Fruit fly (Drosophila melanogaster) whole organism, adult: ENCODE results near the gene CG32100.

ENCODE experiments used
- CG11617 ChIP-seq: fragments of 200-800 bp; sonication (Bioruptor generic); optimal IDR thresholded peaks from 2 replicates; lab custom pipeline; 2017; ENCODE audit warnings: mild to moderate bottlenecking, missing biosample characterization, missing genetic modification reagents, missing genetic modification characterization
- CG12768 ChIP-seq: fragments of 200-800 bp; sonication (Bioruptor generic); optimal IDR thresholded peaks from 2 replicates; lab custom pipeline; 2017; ENCODE audit warnings: missing biosample characterization, missing genetic modification characterization, mild to moderate bottlenecking, moderate library complexity, missing genetic modification reagents
- CG14711 ChIP-seq: fragments of 200-800 bp; sonication (Bioruptor generic); optimal IDR thresholded peaks from 2 replicates; lab custom pipeline; 2018; ENCODE audit warnings: missing biosample characterization, mild to moderate bottlenecking, missing genetic modification characterization, moderate library complexity
- CG1620 ChIP-seq: fragments of 200-800 bp; sonication (Bioruptor generic); optimal IDR thresholded peaks from 2 replicates; lab custom pipeline; 2016; ENCODE audit warnings: missing biosample characterization, missing genetic modification characterization
- CG33017 ChIP-seq: fragments of 200-800 bp; sonication (Bioruptor generic); optimal IDR thresholded peaks from 2 replicates; lab custom pipeline; 2018; ENCODE audit warnings: missing biosample characterization, mild to moderate bottlenecking, missing genetic modification characterization, moderate library complexity
- CG5204 ChIP-seq: fragments of 200-800 bp; sonication (Bioruptor generic); optimal IDR thresholded peaks from 2 replicates; lab custom pipeline; 2016; ENCODE audit warnings: missing biosample characterization, missing genetic modification characterization
- CG7045 ChIP-seq: fragments of 200-800 bp; sonication (Bioruptor generic); optimal IDR thresholded peaks from 2 replicates; lab custom pipeline; 2017; ENCODE audit warnings: missing biosample characterization, mild to moderate bottlenecking, missing genetic modification characterization
- CG7101 ChIP-seq: fragments of 200-800 bp; sonication (Bioruptor generic); optimal IDR thresholded peaks from 2 replicates; lab custom pipeline; 2018; ENCODE audit warnings: missing biosample characterization, mild to moderate bottlenecking, missing genetic modification characterization, moderate library complexity
- Clk ChIP-seq: fragments of 200-800 bp; sonication (Bioruptor generic); optimal IDR thresholded peaks from 2 replicates; lab custom pipeline; 2017; ENCODE audit warnings: missing biosample characterization, missing genetic modification characterization
- Crg-1 ChIP-seq: fragments of 200-800 bp; sonication (Bioruptor generic); optimal IDR thresholded peaks from 2 replicates; lab custom pipeline; 2016; ENCODE audit warnings: missing biosample characterization, missing genetic modification characterization
- Hr96 ChIP-seq: fragments of 200-800 bp; sonication (Bioruptor generic); optimal IDR thresholded peaks from 2 replicates; lab custom pipeline; 2016; ENCODE audit warnings: missing biosample characterization, missing genetic modification characterization
- Mnt ChIP-seq: fragments of 200-800 bp; sonication (Bioruptor generic); optimal IDR thresholded peaks from 2 replicates; lab custom pipeline; 2016; ENCODE audit warnings: missing biosample characterization, mild to moderate bottlenecking, missing genetic modification characterization
- bab1 ChIP-seq: fragments of 200-800 bp; sonication (Bioruptor generic); optimal IDR thresholded peaks from 3 replicates; lab custom pipeline; 2019; ENCODE audit warnings: missing biosample characterization, mild to moderate bottlenecking, missing genetic modification characterization, moderate library complexity
- cic ChIP-seq: fragments of 200-800 bp; sonication (Bioruptor generic); optimal IDR thresholded peaks from 2 replicates; lab custom pipeline; 2017; ENCODE audit warnings: missing biosample characterization, mild to moderate bottlenecking, missing genetic modification characterization, moderate library complexity
- cnc ChIP-seq, 2 experiments: fragments of >200 bp; optimal IDR thresholded peaks; 2 replicates each; lab custom pipeline; 2017
- kay ChIP-seq: fragments of 200-800 bp; sonication (Bioruptor generic); peaks from one replicate; lab custom pipeline; 2016; ENCODE audit warnings: missing biosample characterization, missing genetic modification characterization, borderline replicate concordance
- ovo ChIP-seq: fragments of 200-800 bp; sonication (Bioruptor generic); optimal IDR thresholded peaks from 2 replicates; lab custom pipeline; 2016; ENCODE audit warnings: missing biosample characterization, missing genetic modification characterization
- pad ChIP-seq: fragments of 200-800 bp; sonication (Bioruptor generic); optimal IDR thresholded peaks from 3 replicates; lab custom pipeline; 2017; ENCODE audit warnings: missing biosample characterization, missing genetic modification characterization, mild to moderate bottlenecking, moderate library complexity, missing genetic modification reagents
- tj ChIP-seq: fragments of 200-800 bp; sonication (Bioruptor generic); optimal IDR thresholded peaks from 3 replicates; lab custom pipeline; 2017; ENCODE audit warnings: missing biosample characterization, mild to moderate bottlenecking, missing genetic modification characterization, moderate library complexity
- toe ChIP-seq: fragments of 200-800 bp; sonication (Bioruptor generic); optimal IDR thresholded peaks from 2 replicates; lab custom pipeline; 2016; ENCODE audit warnings: missing biosample characterization, missing genetic modification characterization

The CG32100 gene

DNA sequence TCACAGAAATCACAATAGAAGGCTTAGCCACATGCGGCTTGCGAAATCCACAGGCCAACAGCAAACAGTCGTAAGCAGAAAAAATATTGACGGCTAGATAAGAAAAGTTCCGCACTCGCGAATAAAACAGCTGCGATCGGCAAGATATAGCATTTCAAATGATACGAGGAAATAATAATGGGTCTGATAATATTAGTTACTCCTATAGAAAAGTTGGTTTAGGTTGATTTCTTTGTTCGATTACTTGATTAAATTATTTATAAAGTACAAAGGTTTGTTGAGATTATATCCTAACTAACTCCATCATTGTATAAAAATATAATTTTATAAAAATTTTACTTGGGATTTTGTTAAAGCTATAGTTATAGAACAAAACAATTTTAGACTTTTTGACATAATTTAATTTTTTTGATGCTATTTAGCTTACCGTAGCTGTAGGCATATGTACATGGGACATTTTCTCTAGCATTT is 8.3 kb downstream of the CG32100 start:
- peak; percentile 11 for TF ChIP-seq cic (GFP tag; lab: Kevin White, UChicago)
- TF ChIP-seq kay, result no peak
- TF ChIP-seq toe (GFP tag; lab: Kevin White, UChicago), result no peak
- TF ChIP-seq bab1 (GFP tag; lab: Kevin White, UChicago), result peak; percentile 9
- peak; percentile 55 for TF ChIP-seq CG11617
- no peak for TF ChIP-seq Clk (GFP tag; lab: Kevin White, UChicago)
- peak; percentile 64 for TF ChIP-seq CG33017
- peak; percentile 12 for TF ChIP-seq CG12768 (GFP tag; lab: Kevin White, UChicago)
- TF ChIP-seq CG14711 (tag; lab: Kevin White, UChicago), result peak; percentile 64
- TF ChIP-seq CG7101 (tag; lab: Kevin White, UChicago), result peak; percentile 45
- peak; percentile 64 for TF ChIP-seq tj
- no peak for TF ChIP-seq Mnt
- no peak for TF ChIP-seq CG1620 (GFP tag; lab: Kevin White, UChicago)
- TF ChIP-seq Hr96 (GFP tag; lab: Kevin White, UChicago), result no peak
- peak; percentile 16 for TF ChIP-seq pad (GFP tag; lab: Kevin White, UChicago)
- no peak for TF ChIP-seq Crg-1 (GFP tag; lab: Kevin White, UChicago)
- TF ChIP-seq cnc (optimal IDR thresholded peaks at IDR 0.05; lab: Kevin White, UChicago), result no peak
- TF ChIP-seq CG5204 (GFP tag; lab: Kevin White, UChicago), result no peak

DNA sequence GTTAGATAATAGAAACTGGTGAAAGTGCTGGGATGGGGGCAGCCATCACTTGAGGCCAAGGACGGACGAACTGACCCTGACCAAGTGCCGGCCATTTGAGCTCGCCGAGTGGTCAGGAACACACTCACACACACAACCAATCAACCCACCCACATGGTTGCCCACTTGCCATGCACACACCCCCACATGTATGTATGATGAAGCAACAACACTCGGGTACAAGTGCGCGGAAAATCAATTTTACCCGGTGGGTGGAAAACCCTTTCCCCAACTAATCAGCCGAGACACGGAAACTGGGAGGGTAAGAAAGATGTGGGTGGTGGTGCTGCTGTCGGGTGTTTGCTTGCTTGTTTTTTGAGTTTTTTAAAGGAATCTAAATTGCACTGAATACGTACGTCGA is 9.2 kb downstream of the CG32100 start:
- TF ChIP-seq cic (GFP tag; lab: Kevin White, UChicago) (no peak), Clk (GFP tag; lab: Kevin White, UChicago) (no peak), bab1 (GFP tag; lab: Kevin White, UChicago) (no peak), CG1620 (GFP tag; lab: Kevin White, UChicago) (no peak), pad (GFP tag; lab: Kevin White, UChicago) (no peak), CG12768 (GFP tag; lab: Kevin White, UChicago) (no peak), toe (GFP tag; lab: Kevin White, UChicago) (no peak), CG5204 (GFP tag; lab: Kevin White, UChicago) (no peak), cnc (optimal IDR thresholded peaks at IDR 0.05; lab: Kevin White, UChicago) (no peak), kay (no peak), ovo (no peak), CG14711 (tag; lab: Kevin White, UChicago) (no peak), CG11617 (no peak), CG7101 (tag; lab: Kevin White, UChicago) (no peak), Crg-1 (GFP tag; lab: Kevin White, UChicago) (no peak), Mnt (no peak), Hr96 (GFP tag; lab: Kevin White, UChicago) (no peak)

dm6 chr3L:12277054-12277879 is 9.9 kb downstream of the CG32100 start, which contains the start of the genes Sms and INPP5E:
TSS of gene Sms (minus strand) at chr3L:12277251.
TSS of gene INPP5E (plus strand) at chr3L:12277655.
- peak; percentile 65 for TF ChIP-seq CG11617
- peak; percentile 18 for TF ChIP-seq pad (GFP tag; lab: Kevin White, UChicago)
- peak; percentile 6 for TF ChIP-seq toe (GFP tag; lab: Kevin White, UChicago)
- TF ChIP-seq kay, result no peak
- TF ChIP-seq Hr96 (GFP tag; lab: Kevin White, UChicago), result peak; percentile 20
- no peak for TF ChIP-seq CG33017
- peak; percentile 49 for TF ChIP-seq CG1620 (GFP tag; lab: Kevin White, UChicago)
- peak; percentile 23 for TF ChIP-seq Mnt
- TF ChIP-seq CG7101 (tag; lab: Kevin White, UChicago), result peak; percentile 33
- no peak for TF ChIP-seq CG12768 (GFP tag; lab: Kevin White, UChicago)
- TF ChIP-seq cic (GFP tag; lab: Kevin White, UChicago), result no peak
- TF ChIP-seq CG5204 (GFP tag; lab: Kevin White, UChicago), result peak; percentile 20
- TF ChIP-seq Clk (GFP tag; lab: Kevin White, UChicago), result no peak
- peak; percentile 52 for TF ChIP-seq bab1 (GFP tag; lab: Kevin White, UChicago)
- peak; percentile 44 for TF ChIP-seq CG7045 (GFP tag; lab: Kevin White, UChicago)
- peak; percentile 32 for TF ChIP-seq ovo
- TF ChIP-seq Crg-1 (GFP tag; lab: Kevin White, UChicago), result no peak
- TF ChIP-seq tj, result peak; percentile 18
- no peak for TF ChIP-seq cnc (optimal IDR thresholded peaks at IDR 0.05; lab: Kevin White, UChicago)
- peak; percentile 68 for TF ChIP-seq CG14711 (tag; lab: Kevin White, UChicago)

- no peak for TF ChIP-seq CG5204 (GFP tag; lab: Kevin White, UChicago)
- TF ChIP-seq CG1620 (GFP tag; lab: Kevin White, UChicago), result no peak
- TF ChIP-seq cic (GFP tag; lab: Kevin White, UChicago), result no peak
- no peak for TF ChIP-seq Clk (GFP tag; lab: Kevin White, UChicago)
- no peak for TF ChIP-seq kay
- no peak for TF ChIP-seq toe (GFP tag; lab: Kevin White, UChicago)
- no peak for TF ChIP-seq Mnt
These were observed 10.6 kb downstream of the CG32100 start for dm6 chr3L:12277880-12278287.

DNA sequence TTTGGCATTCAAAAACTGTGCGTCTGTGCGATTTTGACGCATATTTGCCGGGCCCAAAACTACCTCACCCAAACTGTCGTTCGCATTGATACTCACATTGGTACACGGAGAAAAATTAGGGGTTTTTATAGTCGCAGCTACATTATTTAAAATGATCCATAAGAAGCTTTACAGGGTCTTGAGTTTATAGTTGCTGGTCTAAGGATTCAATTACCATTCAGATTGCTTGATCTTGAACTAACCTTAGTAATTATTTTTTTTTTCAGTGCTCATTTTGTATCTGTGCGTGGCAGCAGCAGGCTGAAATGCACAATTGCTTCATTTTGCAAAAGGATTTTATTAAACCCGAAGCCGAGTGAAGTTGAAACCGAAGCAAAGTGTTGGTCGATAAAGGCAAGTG is 20.0 kb downstream of the CG32100 start:
- TF ChIP-seq Mnt (no peak), Clk (GFP tag; lab: Kevin White, UChicago) (no peak), cic (GFP tag; lab: Kevin White, UChicago) (no peak), kay (no peak), CG12768 (GFP tag; lab: Kevin White, UChicago) (no peak), CG5204 (GFP tag; lab: Kevin White, UChicago) (no peak), CG7101 (tag; lab: Kevin White, UChicago) (no peak), CG7045 (GFP tag; lab: Kevin White, UChicago) (no peak), CG14711 (tag; lab: Kevin White, UChicago) (no peak), CG33017 (no peak), tj (no peak), ovo (no peak), Crg-1 (GFP tag; lab: Kevin White, UChicago) (no peak), bab1 (GFP tag; lab: Kevin White, UChicago) (no peak)
